Fruit fly (Drosophila melanogaster) whole organism, embryonic: ENCODE measurements around the gene CG3008.

Source experiments
- CG10274 ChIP-seq: fragments of 200-800 bp; sonication (Bioruptor generic); optimal IDR thresholded peaks from 3 replicates; lab custom pipeline; 2017; ENCODE audit warnings: missing biosample characterization, mild to moderate bottlenecking, missing genetic modification characterization
- CG10366 ChIP-seq: fragments of 200-800 bp; sonication (Bioruptor generic); IDR thresholded peaks from 2 replicates; pipeline ENCODE4 v1.3.6; 2022; ENCODE audit warnings: missing biosample characterization, missing genetic modification characterization
- CG11695 ChIP-seq: fragments of 200-800 bp; sonication (Bioruptor generic); IDR thresholded peaks from 3 replicates; pipeline ENCODE4 v1.3.6; 2022; ENCODE audit warnings: missing biosample characterization, missing genetic modification characterization
- CG12744 ChIP-seq: fragments of 200-800 bp; sonication (Bioruptor generic); optimal IDR thresholded peaks from 2 replicates; lab custom pipeline; 2016; ENCODE audit warnings: missing biosample characterization, missing genetic modification characterization
- CG13123 ChIP-seq: fragments of 200-800 bp; sonication (Bioruptor generic); optimal IDR thresholded peaks from 2 replicates; lab custom pipeline; 2016; ENCODE audit warnings: missing biosample characterization, missing genetic modification characterization
- CG13775 ChIP-seq: fragments of 200-800 bp; sonication (Bioruptor generic); optimal IDR thresholded peaks from 3 replicates; lab custom pipeline; 2017; ENCODE audit warnings: missing biosample characterization, mild to moderate bottlenecking, missing genetic modification characterization
- CG14050 ChIP-seq: fragments of 200-800 bp; sonication (Bioruptor generic); IDR thresholded peaks from 3 replicates; pipeline ENCODE4 v1.3.6; 2022; ENCODE audit warnings: missing biosample characterization, missing genetic modification characterization
- CG14667 ChIP-seq: fragments of 200-800 bp; sonication (Bioruptor generic); IDR thresholded peaks from 2 replicates; pipeline ENCODE4 v1.3.6; 2022; ENCODE audit warnings: missing biosample characterization, missing genetic modification characterization
- CG15514 ChIP-seq: fragments of 200-800 bp; sonication (Bioruptor generic); optimal IDR thresholded peaks from 3 replicates; lab custom pipeline; 2017; ENCODE audit warnings: missing biosample characterization, missing genetic modification characterization, mild to moderate bottlenecking, moderate library complexity, missing genetic modification reagents
- CG2889 ChIP-seq: fragments of 200-800 bp; sonication (Bioruptor generic); IDR thresholded peaks from 3 replicates; pipeline ENCODE4 v1.3.6; 2022; ENCODE audit warnings: missing biosample characterization, missing genetic modification characterization
- CG31441 ChIP-seq: fragments of 200-800 bp; sonication (Bioruptor generic); IDR thresholded peaks from 2 replicates; pipeline ENCODE4 v1.3.6; 2022; ENCODE audit warnings: missing biosample characterization, missing genetic modification characterization
- CG3281 ChIP-seq: fragments of 200-800 bp; sonication (Bioruptor generic); optimal IDR thresholded peaks from 3 replicates; lab custom pipeline; 2017; ENCODE audit warnings: missing biosample characterization, mild to moderate bottlenecking, missing genetic modification characterization
- CG4854 ChIP-seq: fragments of 200-800 bp; sonication (Bioruptor generic); optimal IDR thresholded peaks from 2 replicates; lab custom pipeline; 2016; ENCODE audit warnings: missing biosample characterization, missing genetic modification characterization, inconsistent platforms
- CG7786 ChIP-seq: fragments of 200-800 bp; sonication (Bioruptor generic); optimal IDR thresholded peaks from 2 replicates; lab custom pipeline; 2016; ENCODE audit warnings: missing biosample characterization, missing genetic modification characterization
- CG9932 ChIP-seq: fragments of 200-800 bp; sonication (Bioruptor generic); IDR thresholded peaks from 2 replicates; pipeline ENCODE4 v1.3.6; 2022; ENCODE audit warnings: missing biosample characterization, missing genetic modification characterization
- Doc2 ChIP-seq: fragments of 200-800 bp; sonication (Bioruptor generic); IDR thresholded peaks from 2 replicates; pipeline ENCODE4 v1.3.6; 2022; ENCODE audit warnings: missing biosample characterization, missing genetic modification characterization
- Drgx ChIP-seq: fragments of 200-800 bp; sonication (Bioruptor generic); IDR thresholded peaks from 2 replicates; pipeline ENCODE4 v1.3.6; 2022; ENCODE audit warnings: missing biosample characterization, missing genetic modification characterization
- Gsc ChIP-seq: fragments of 200-800 bp; sonication (Bioruptor generic); IDR thresholded peaks from 2 replicates; pipeline ENCODE4 v1.3.6; 2022; ENCODE audit warnings: missing biosample characterization, missing genetic modification characterization
- HmgZ ChIP-seq: fragments of 200-800 bp; sonication (Bioruptor generic); optimal IDR thresholded peaks from 2 replicates; lab custom pipeline; 2018; ENCODE audit warnings: missing biosample characterization, mild to moderate bottlenecking, missing genetic modification characterization
- NfI ChIP-seq: fragments of 200-800 bp; sonication (Bioruptor generic); optimal IDR thresholded peaks from 3 replicates; lab custom pipeline; 2018; ENCODE audit warnings: missing biosample characterization, mild to moderate bottlenecking, missing genetic modification characterization, moderate library complexity
- Oli ChIP-seq: fragments of 200-800 bp; sonication (Bioruptor generic); optimal IDR thresholded peaks from 2 replicates; lab custom pipeline; 2018; ENCODE audit warnings: missing biosample characterization, mild to moderate bottlenecking, missing genetic modification characterization, moderate library complexity
- Optix ChIP-seq: fragments of 200-800 bp; sonication (Bioruptor generic); IDR thresholded peaks from 3 replicates; pipeline ENCODE4 v1.3.6; 2022; ENCODE audit warnings: missing biosample characterization, missing genetic modification characterization
- Pdp1 ChIP-seq, 2 experiments: fragments of 200-800 bp; sonication (Bioruptor generic); optimal IDR thresholded peaks; 3 replicates each; lab custom pipeline; 2016; ENCODE audit warnings: missing biosample characterization in 2 of 2, missing genetic modification characterization in 2 of 2, mild to moderate bottlenecking in 1 of 2, moderate library complexity in 1 of 2
- Vsx1 ChIP-seq: fragments of 200-800 bp; sonication (Bioruptor generic); optimal IDR thresholded peaks from 2 replicates; lab custom pipeline; 2017; ENCODE audit warnings: missing biosample characterization, mild to moderate bottlenecking, missing genetic modification characterization, missing genetic modification reagents
- amos ChIP-seq: fragments of 200-800 bp; sonication (Bioruptor generic); IDR thresholded peaks from 2 replicates; pipeline ENCODE4 v1.3.6; 2022; ENCODE audit warnings: missing biosample characterization, missing genetic modification characterization; ENCODE audit not compliant: partially characterized antibody
- bab2 ChIP-seq: fragments of 200-800 bp; sonication (Bioruptor generic); optimal IDR thresholded peaks from 2 replicates; lab custom pipeline; 2016; ENCODE audit warnings: missing biosample characterization, missing genetic modification characterization
- caup ChIP-seq: fragments of 200-800 bp; sonication (Bioruptor generic); optimal IDR thresholded peaks from 3 replicates; lab custom pipeline; 2017; ENCODE audit warnings: missing biosample characterization, mild to moderate bottlenecking, missing genetic modification characterization, moderate library complexity; ENCODE audit not compliant: severe bottlenecking
- crol ChIP-seq: fragments of 200-800 bp; sonication (Bioruptor generic); IDR thresholded peaks from 2 replicates; pipeline ENCODE4 v1.3.6; 2022; ENCODE audit warnings: missing biosample characterization, missing genetic modification characterization
- dmrt99B ChIP-seq: fragments of 200-800 bp; sonication (Bioruptor generic); optimal IDR thresholded peaks from 2 replicates; lab custom pipeline; 2018; ENCODE audit warnings: missing biosample characterization, mild to moderate bottlenecking, missing genetic modification characterization, moderate library complexity
- fd102C ChIP-seq: fragments of 200-800 bp; sonication (Bioruptor generic); optimal IDR thresholded peaks from 2 replicates; lab custom pipeline; 2018; ENCODE audit warnings: missing biosample characterization, mild to moderate bottlenecking, missing genetic modification characterization, moderate library complexity
- jigr1 ChIP-seq: fragments of 200-800 bp; sonication (Bioruptor generic); IDR thresholded peaks from 3 replicates; pipeline ENCODE4 v1.3.6; 2022; ENCODE audit warnings: missing biosample characterization, missing genetic modification characterization
- jing ChIP-seq: fragments of 200-800 bp; sonication (Bioruptor generic); optimal IDR thresholded peaks from 2 replicates; lab custom pipeline; 2018; ENCODE audit warnings: missing biosample characterization, mild to moderate bottlenecking, missing genetic modification characterization
- lmd ChIP-seq: fragments of 200-800 bp; sonication (Bioruptor generic); IDR thresholded peaks from 2 replicates; pipeline ENCODE4 v1.3.6; 2022; ENCODE audit warnings: missing biosample characterization, missing genetic modification characterization
- lov ChIP-seq, 2 experiments: fragments of 200-800 bp in 1 of 2; fragments of >200 bp in 1 of 2; sonication (Bioruptor generic) in 1 of 2; IDR thresholded peaks in 1 of 2; optimal IDR thresholded peaks in 1 of 2; 2 replicates in 1 of 2; 3 replicates in 1 of 2; pipeline versions ENCODE4 v1.3.6 to Lab custom; 2017 to 2022; ENCODE audit warnings: missing biosample characterization in 1 of 2, missing genetic modification characterization in 1 of 2
- nerfin-1 ChIP-seq: fragments of 200-800 bp; sonication (Bioruptor generic); optimal IDR thresholded peaks from 3 replicates; lab custom pipeline; 2019; ENCODE audit warnings: missing biosample characterization, mild to moderate bottlenecking, missing genetic modification characterization, moderate library complexity
- pfk ChIP-seq: fragments of 200-800 bp; sonication (Bioruptor generic); optimal IDR thresholded peaks from 2 replicates; lab custom pipeline; 2018; ENCODE audit warnings: missing biosample characterization, mild to moderate bottlenecking, missing genetic modification characterization, moderate library complexity
- run ChIP-seq: fragments of 200-800 bp; sonication (Bioruptor generic); optimal IDR thresholded peaks from 3 replicates; lab custom pipeline; 2018; ENCODE audit warnings: missing biosample characterization, mild to moderate bottlenecking, missing genetic modification characterization
- shn ChIP-seq: fragments of 200-800 bp; sonication (Bioruptor generic); optimal IDR thresholded peaks from 3 replicates; lab custom pipeline; 2016; ENCODE audit warnings: missing biosample characterization, missing genetic modification characterization
- slp2 ChIP-seq: fragments of 200-800 bp; sonication (Bioruptor generic); optimal IDR thresholded peaks from 2 replicates; lab custom pipeline; 2016; ENCODE audit warnings: missing biosample characterization, missing genetic modification characterization
- tin ChIP-seq: fragments of 200-800 bp; sonication (Bioruptor generic); optimal IDR thresholded peaks from 3 replicates; lab custom pipeline; 2016; ENCODE audit warnings: missing biosample characterization, missing genetic modification characterization

The CG3008 gene

DNA sequence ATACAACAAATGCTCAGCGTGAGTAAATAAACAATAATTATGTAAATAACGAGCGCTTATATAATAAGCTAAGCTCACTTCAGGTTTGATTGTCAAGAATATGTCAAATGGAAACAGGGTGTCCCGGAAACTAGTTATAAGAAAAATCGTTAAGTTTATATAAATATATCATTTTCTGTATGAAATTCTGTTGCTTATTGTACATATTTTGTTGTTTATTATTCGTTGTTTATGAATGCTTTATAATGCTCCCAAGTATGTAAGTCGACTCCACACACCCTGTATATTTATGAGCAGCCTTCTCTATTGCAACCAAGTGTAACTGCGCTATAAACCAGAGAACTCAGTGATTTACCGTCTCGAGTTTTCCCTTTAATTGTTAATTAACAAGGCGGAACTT, 47.4 kb downstream of the CG3008 start (continued):
- no peak for TF ChIP-seq CG9932 (GFP tag; lab: Robert Waterston, UW)
- TF ChIP-seq CG4854 (GFP tag; lab: Kevin White, UChicago) = no peak
- 0 out of 3 replicates have a peak, but pooled peaks have one; percentile 13 for TF ChIP-seq CG11695
- no peak for TF ChIP-seq run
- TF ChIP-seq CG14667 = 0 out of 2 replicates have a peak, but pooled peaks have one; percentile 3
- TF ChIP-seq amos (GFP tag; lab: Robert Waterston, UW) = no peak
- 0 out of 2 replicates have a peak, but pooled peaks have one; percentile 8 for TF ChIP-seq CG10366
- TF ChIP-seq Oli (tag; lab: Kevin White, UChicago) = peak; percentile 19
- peak in 1 of 2 experiments; percentile 73 for TF ChIP-seq Pdp1 (GFP tag; optimal IDR thresholded peaks at IDR 0.05; lab: Kevin White, UChicago)
- TF ChIP-seq lmd = no peak
- peak; percentile 28 for TF ChIP-seq CG3281
- peak; percentile 11 for TF ChIP-seq dmrt99B (tag; lab: Kevin White, UChicago)
- TF ChIP-seq Vsx1 (GFP tag; lab: Kevin White, UChicago) = no peak
- TF ChIP-seq CG14050 (GFP tag; lab: Robert Waterston, UW) = 0 out of 3 replicates have a peak, but pooled peaks have one; percentile 10
- TF ChIP-seq nerfin-1 (tag; lab: Kevin White, UChicago) = no peak
- TF ChIP-seq CG15514 = no peak
- TF ChIP-seq Doc2 = no peak
- TF ChIP-seq CG12744 (GFP tag; lab: Kevin White, UChicago) = no peak
- TF ChIP-seq crol = no peak
- no peak for TF ChIP-seq jing
- TF ChIP-seq lov (optimal IDR thresholded peaks at IDR 0.05; lab: Kevin White, UChicago) = no peak
- TF ChIP-seq lov (GFP tag; IDR thresholded peaks at IDR 0.05; lab: Robert Waterston, UW) = no peak

DNA sequence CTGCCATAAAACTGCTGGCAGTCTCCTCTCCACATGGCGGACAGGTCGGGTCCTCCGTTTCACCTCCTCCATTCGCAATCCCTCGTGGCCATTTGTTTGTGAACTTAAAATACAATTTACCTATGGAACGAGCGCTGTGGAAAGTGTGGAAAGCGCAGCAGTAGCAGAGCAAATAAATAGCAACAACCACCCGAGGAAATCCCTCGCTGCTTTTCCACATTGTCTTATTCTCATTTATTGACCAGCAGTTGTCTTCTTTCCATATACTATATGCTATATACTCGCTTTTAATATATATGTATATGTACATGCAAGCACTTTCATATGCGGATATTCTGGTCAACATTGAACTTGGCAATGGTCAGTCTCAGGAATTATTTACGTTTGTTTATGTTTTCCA, 49.2 kb downstream of the CG3008 start, which contains the start of gene hoe1:
Gene hoe1, minus strand, starts transcription at position 101 of the 400 bp plus-strand sequence.
- TF ChIP-seq slp2 (no peak), HmgZ (tag; lab: Kevin White, UChicago) (no peak), CG2889 (no peak), Drgx (GFP tag; lab: Robert Waterston, UW) (no peak), caup (GFP tag; lab: Kevin White, UChicago) (no peak), tin (GFP tag; lab: Kevin White, UChicago) (no peak), bab2 (GFP tag; lab: Kevin White, UChicago) (no peak), CG13775 (GFP tag; lab: Kevin White, UChicago) (no peak), CG13123 (GFP tag; lab: Kevin White, UChicago) (no peak), CG10274 (GFP tag; lab: Kevin White, UChicago) (no peak), Optix (GFP tag; lab: Robert Waterston, UW) (no peak), pfk (GFP tag; lab: Kevin White, UChicago) (no peak), NfI (GFP tag; lab: Kevin White, UChicago) (no peak), shn (GFP tag; lab: Kevin White, UChicago) (no peak), CG7786 (no peak), fd102C (no peak), jigr1 (GFP tag; lab: Robert Waterston, UW) (no peak), Gsc (no peak), CG31441 (no peak)
